Fruit fly (Drosophila melanogaster) whole organism, embryonic: ENCODE results near the gene Cyp4ac1.

Source experiments
- Atf3 ChIP-seq: fragments of 200-800 bp; sonication (Bioruptor generic); optimal IDR thresholded peaks from 3 replicates; lab custom pipeline; 2016; ENCODE audit warnings: missing biosample characterization, missing genetic modification characterization
- Bdp1 ChIP-seq: fragments of 200-800 bp; sonication (Bioruptor generic); optimal IDR thresholded peaks from 3 replicates; lab custom pipeline; 2016; ENCODE audit warnings: missing biosample characterization, missing genetic modification characterization
- Bgb ChIP-seq: fragments of 200-800 bp; sonication (Bioruptor generic); IDR thresholded peaks from 2 replicates; pipeline ENCODE4 v1.3.6; 2022; ENCODE audit warnings: missing biosample characterization, missing genetic modification characterization; ENCODE audit not compliant: partially characterized antibody
- BtbVII ChIP-seq: fragments of 200-800 bp; sonication (Bioruptor generic); optimal IDR thresholded peaks from 3 replicates; lab custom pipeline; 2017; ENCODE audit warnings: missing biosample characterization, mild to moderate bottlenecking, missing genetic modification characterization
- CG10147 ChIP-seq: fragments of 200-800 bp; sonication (Bioruptor generic); optimal IDR thresholded peaks from 2 replicates; lab custom pipeline; 2019; ENCODE audit warnings: missing biosample characterization, mild to moderate bottlenecking, missing genetic modification characterization, moderate library complexity
- CG10267 ChIP-seq: fragments of 200-800 bp; sonication (Bioruptor generic); optimal IDR thresholded peaks from 2 replicates; lab custom pipeline; 2018; ENCODE audit warnings: missing biosample characterization, mild to moderate bottlenecking, missing genetic modification characterization, moderate library complexity
- CG10431 ChIP-seq: fragments of 200-800 bp; sonication (Bioruptor generic); optimal IDR thresholded peaks from 3 replicates; lab custom pipeline; 2018; ENCODE audit warnings: missing biosample characterization, mild to moderate bottlenecking, missing genetic modification characterization
- CG11504 ChIP-seq: fragments of 200-800 bp; sonication (Bioruptor generic); optimal IDR thresholded peaks from 3 replicates; lab custom pipeline; 2019; ENCODE audit warnings: missing biosample characterization, mild to moderate bottlenecking, missing genetic modification characterization, moderate library complexity
- CG13424 ChIP-seq: fragments of 200-800 bp; sonication (Bioruptor generic); optimal IDR thresholded peaks from 2 replicates; lab custom pipeline; 2019; ENCODE audit warnings: missing biosample characterization, mild to moderate bottlenecking, missing genetic modification characterization, moderate library complexity
- CG13624 ChIP-seq: fragments of 200-800 bp; sonication (Bioruptor generic); optimal IDR thresholded peaks from 2 replicates; lab custom pipeline; 2016; ENCODE audit warnings: missing biosample characterization, missing genetic modification characterization
- CG14014 ChIP-seq: fragments of 200-800 bp; sonication (Bioruptor generic); IDR thresholded peaks from 2 replicates; pipeline ENCODE4 v1.3.6; 2022; ENCODE audit warnings: missing biosample characterization, missing genetic modification characterization
- CG14965 ChIP-seq: fragments of 200-800 bp; sonication (Bioruptor generic); optimal IDR thresholded peaks from 2 replicates; lab custom pipeline; 2016; ENCODE audit warnings: missing biosample characterization, missing genetic modification characterization, borderline replicate concordance
- CG15601 ChIP-seq: fragments of 200-800 bp; sonication (Bioruptor generic); optimal IDR thresholded peaks from 3 replicates; lab custom pipeline; 2019; ENCODE audit warnings: missing biosample characterization, mild to moderate bottlenecking, missing genetic modification characterization, moderate library complexity
- CG17385 ChIP-seq: fragments of 200-800 bp; sonication (Bioruptor generic); optimal IDR thresholded peaks from 3 replicates; lab custom pipeline; 2018; ENCODE audit warnings: missing biosample characterization, mild to moderate bottlenecking, missing genetic modification characterization
- CG17829 ChIP-seq: fragments of 200-800 bp; optimal IDR thresholded peaks from 2 replicates; lab custom pipeline; 2019; ENCODE audit warnings: missing biosample characterization, mild to moderate bottlenecking, missing genetic modification characterization, moderate library complexity
- CG4360 ChIP-seq: fragments of 200-800 bp; sonication (Bioruptor generic); IDR thresholded peaks from 2 replicates; pipeline ENCODE4 v1.3.6; 2022; ENCODE audit warnings: missing biosample characterization, missing genetic modification characterization
- CG4707 ChIP-seq: fragments of 200-800 bp; sonication (Bioruptor generic); optimal IDR thresholded peaks from 2 replicates; lab custom pipeline; 2018; ENCODE audit warnings: missing biosample characterization, mild to moderate bottlenecking, missing genetic modification characterization, moderate library complexity
- CG6254 ChIP-seq: fragments of 200-800 bp; sonication (Bioruptor generic); optimal IDR thresholded peaks from 3 replicates; lab custom pipeline; 2017; ENCODE audit warnings: mild to moderate bottlenecking, missing biosample characterization, missing genetic modification reagents, missing genetic modification characterization
- HLH4C ChIP-seq: fragments of 200-800 bp; sonication (Bioruptor generic); IDR thresholded peaks from 3 replicates; pipeline ENCODE4 v1.3.6; 2022; ENCODE audit warnings: missing biosample characterization, missing genetic modification characterization; ENCODE audit not compliant: partially characterized antibody
- Hmr ChIP-seq: fragments of 200-800 bp; sonication (Bioruptor generic); optimal IDR thresholded peaks from 3 replicates; lab custom pipeline; 2017; ENCODE audit warnings: mild to moderate bottlenecking, missing biosample characterization, missing genetic modification reagents, missing genetic modification characterization
- Hsf ChIP-seq: fragments of 200-800 bp; sonication (Bioruptor generic); optimal IDR thresholded peaks from 3 replicates; lab custom pipeline; 2016; ENCODE audit warnings: missing biosample characterization, missing genetic modification characterization
- Jarid2 ChIP-seq: fragments of 200-800 bp; sonication (Bioruptor generic); optimal IDR thresholded peaks from 3 replicates; lab custom pipeline; 2017; ENCODE audit warnings: mild to moderate bottlenecking, missing biosample characterization, missing genetic modification reagents, missing genetic modification characterization
- NC2α ChIP-seq: fragments of 200-800 bp; sonication (Bioruptor generic); optimal IDR thresholded peaks from 2 replicates; lab custom pipeline; 2016; ENCODE audit warnings: missing biosample characterization, missing genetic modification characterization
- Optix ChIP-seq: fragments of 200-800 bp; sonication (Bioruptor generic); IDR thresholded peaks from 3 replicates; pipeline ENCODE4 v1.3.6; 2022; ENCODE audit warnings: missing biosample characterization, missing genetic modification characterization
- Rfx ChIP-seq: fragments of 200-800 bp; sonication (Bioruptor generic); IDR thresholded peaks from 2 replicates; pipeline ENCODE4 v1.3.6; 2022; ENCODE audit warnings: missing biosample characterization, missing genetic modification characterization
- Six4 ChIP-seq: fragments of 200-800 bp; sonication (Bioruptor generic); optimal IDR thresholded peaks from 2 replicates; lab custom pipeline; 2016; ENCODE audit warnings: missing biosample characterization, missing genetic modification characterization
- Sox100B ChIP-seq: fragments of 200-800 bp; sonication (Bioruptor generic); optimal IDR thresholded peaks from 3 replicates; lab custom pipeline; 2018; ENCODE audit warnings: missing biosample characterization, mild to moderate bottlenecking, missing genetic modification characterization
- bsh ChIP-seq, 2 experiments: fragments of 200-800 bp; sonication (Bioruptor generic); optimal IDR thresholded peaks; 2 replicates each; lab custom pipeline; 2017 to 2018; ENCODE audit warnings: mild to moderate bottlenecking in 2 of 2, missing biosample characterization in 2 of 2, missing genetic modification characterization in 2 of 2, moderate library complexity in 1 of 2
- cg ChIP-seq: fragments of 200-800 bp; sonication (Bioruptor generic); optimal IDR thresholded peaks from 3 replicates; lab custom pipeline; 2019; ENCODE audit warnings: missing biosample characterization, mild to moderate bottlenecking, missing genetic modification characterization, moderate library complexity
- ci ChIP-seq: fragments of 200-800 bp; sonication (Bioruptor generic); IDR thresholded peaks from 3 replicates; pipeline ENCODE4 v1.3.6; 2022; ENCODE audit warnings: missing biosample characterization, missing genetic modification characterization
- ems ChIP-seq: fragments of 200-800 bp; sonication (Bioruptor generic); optimal IDR thresholded peaks from 3 replicates; lab custom pipeline; 2016; ENCODE audit warnings: missing biosample characterization, missing genetic modification characterization
- ftz-f1 ChIP-seq: fragments of 200-800 bp; sonication (Bioruptor generic); optimal IDR thresholded peaks from 2 replicates; lab custom pipeline; 2016; ENCODE audit warnings: missing biosample characterization, missing genetic modification characterization
- gce ChIP-seq: fragments of 200-800 bp; sonication (Bioruptor generic); IDR thresholded peaks from 3 replicates; pipeline ENCODE4 v1.3.6; 2022; ENCODE audit warnings: missing biosample characterization, missing genetic modification characterization
- gsb-n ChIP-seq: fragments of 200-800 bp; sonication (Bioruptor generic); optimal IDR thresholded peaks from 3 replicates; lab custom pipeline; 2018; ENCODE audit warnings: missing biosample characterization, mild to moderate bottlenecking, missing genetic modification characterization
- hkb ChIP-seq, 2 experiments: fragments of 200-800 bp in 1 of 2; fragments of >200 bp in 1 of 2; sonication (Bioruptor generic) in 1 of 2; IDR thresholded peaks in 1 of 2; optimal IDR thresholded peaks in 1 of 2; 2 replicates each; pipeline versions ENCODE4 v1.3.6 to Lab custom; 2017 to 2022; ENCODE audit warnings: missing biosample characterization in 1 of 2, missing genetic modification characterization in 1 of 2
- ken ChIP-seq: fragments of 200-800 bp; sonication (Bioruptor generic); IDR thresholded peaks from 3 replicates; pipeline ENCODE4 v1.3.6; 2022; ENCODE audit warnings: missing biosample characterization, missing genetic modification characterization
- kni ChIP-seq: fragments of 200-800 bp; sonication (Bioruptor generic); optimal IDR thresholded peaks from 3 replicates; lab custom pipeline; 2017; ENCODE audit warnings: mild to moderate bottlenecking, missing biosample characterization, missing genetic modification reagents, missing genetic modification characterization
- lilli ChIP-seq: fragments of 200-800 bp; sonication (Bioruptor generic); optimal IDR thresholded peaks from 3 replicates; lab custom pipeline; 2016; ENCODE audit warnings: missing biosample characterization, missing genetic modification characterization
- mirr ChIP-seq: fragments of 200-800 bp; sonication (Bioruptor generic); optimal IDR thresholded peaks from 3 replicates; lab custom pipeline; 2018; ENCODE audit warnings: missing biosample characterization, mild to moderate bottlenecking, missing genetic modification characterization
- nerfin-1 ChIP-seq: fragments of 200-800 bp; sonication (Bioruptor generic); optimal IDR thresholded peaks from 3 replicates; lab custom pipeline; 2019; ENCODE audit warnings: missing biosample characterization, mild to moderate bottlenecking, missing genetic modification characterization, moderate library complexity
- nom ChIP-seq: fragments of 200-800 bp; sonication (Bioruptor generic); optimal IDR thresholded peaks from 2 replicates; lab custom pipeline; 2017; ENCODE audit warnings: missing biosample characterization, missing genetic modification characterization, mild to moderate bottlenecking, moderate library complexity, missing genetic modification reagents
- odd ChIP-seq: fragments of 200-800 bp; sonication (Bioruptor generic); optimal IDR thresholded peaks from 2 replicates; lab custom pipeline; 2017; ENCODE audit warnings: missing biosample characterization, mild to moderate bottlenecking, missing genetic modification characterization
- onecut ChIP-seq: fragments of 200-800 bp; sonication (Bioruptor generic); IDR thresholded peaks from 2 replicates; pipeline ENCODE4 v1.3.6; 2022; ENCODE audit warnings: missing biosample characterization, missing genetic modification characterization
- sna ChIP-seq: fragments of 200-800 bp; sonication (Bioruptor generic); IDR thresholded peaks from 2 replicates; pipeline ENCODE4 v1.3.6; 2022; ENCODE audit warnings: missing biosample characterization, missing genetic modification characterization; ENCODE audit not compliant: partially characterized antibody
- sqz ChIP-seq: fragments of 200-800 bp; sonication (Bioruptor generic); optimal IDR thresholded peaks from 3 replicates; lab custom pipeline; 2018; ENCODE audit warnings: missing biosample characterization, mild to moderate bottlenecking, missing genetic modification characterization
- unpg ChIP-seq: fragments of 200-800 bp; sonication (Bioruptor generic); optimal IDR thresholded peaks from 3 replicates; lab custom pipeline; 2018; ENCODE audit warnings: missing biosample characterization, mild to moderate bottlenecking, missing genetic modification characterization, moderate library complexity
- vfl ChIP-seq: fragments of 200-800 bp; sonication (Bioruptor generic); optimal IDR thresholded peaks from 2 replicates; lab custom pipeline; 2016; ENCODE audit warnings: missing biosample characterization, missing genetic modification characterization
- zen2 ChIP-seq: fragments of 200-800 bp; sonication (Bioruptor generic); IDR thresholded peaks from 3 replicates; pipeline ENCODE4 v1.3.6; 2022; ENCODE audit warnings: missing biosample characterization, missing genetic modification characterization; ENCODE audit not compliant: partially characterized antibody

The Cyp4ac1 gene

DNA sequence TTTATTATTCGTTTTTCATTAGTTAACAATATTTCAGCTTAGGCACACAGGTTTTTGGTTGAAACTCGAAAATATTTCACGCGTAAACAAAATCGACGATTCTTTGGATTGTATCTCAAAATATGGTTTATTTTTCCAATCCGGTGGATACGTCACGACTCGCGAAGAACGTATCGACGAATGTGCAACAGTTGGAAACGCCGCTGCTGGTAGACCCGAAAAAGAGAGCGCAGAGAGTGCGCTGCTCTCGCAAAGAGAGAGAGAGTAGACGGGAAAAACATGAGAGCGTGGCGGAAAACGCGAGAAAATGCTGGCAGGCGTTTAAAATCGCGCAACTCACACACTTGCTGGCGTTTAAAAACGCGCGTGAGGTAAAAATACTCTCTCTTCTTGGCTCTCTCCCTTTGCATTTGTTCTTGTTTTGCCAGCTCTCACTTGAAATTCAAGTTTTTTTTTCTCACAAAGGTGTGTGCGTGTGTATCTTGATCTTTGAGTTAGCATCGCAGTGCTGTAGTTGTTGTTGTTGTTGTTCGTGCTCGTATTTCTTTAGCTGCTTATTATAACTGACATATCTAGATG, 26.5 kb upstream of the Cyp4ac1 start (continued):
- TF ChIP-seq Jarid2 (GFP tag; lab: Kevin White, UChicago) = peak; percentile 93
- peak; percentile 52; the same call in 1 of the 2 replicates for TF ChIP-seq onecut
- peak; percentile 20 for TF ChIP-seq CG13624 (GFP tag; lab: Kevin White, UChicago)
- TF ChIP-seq hkb (optimal IDR thresholded peaks at IDR 0.05; lab: Kevin White, UChicago) = no peak
- peak; percentile 61 for TF ChIP-seq hkb (GFP tag; IDR thresholded peaks at IDR 0.05; lab: Robert Waterston, UW)
- TF ChIP-seq CG17385 (GFP tag; lab: Kevin White, UChicago) = peak; percentile 59
- TF ChIP-seq Optix = no peak
- TF ChIP-seq CG14014 (GFP tag; lab: Robert Waterston, UW) = peak; percentile 39; the same call in 1 of the 2 replicates
- peak; percentile 23 for TF ChIP-seq gsb-n
- TF ChIP-seq CG4360 (GFP tag; lab: Robert Waterston, UW) = peak; percentile 96
- TF ChIP-seq CG13424 (tag; lab: Kevin White, UChicago) = no peak
- TF ChIP-seq bsh (GFP tag; optimal IDR thresholded peaks at IDR 0.05; lab: Kevin White, UChicago) = peak in 1 of 2 experiments; percentile 66
- TF ChIP-seq unpg (GFP tag; lab: Kevin White, UChicago) = peak; percentile 2
- TF ChIP-seq CG10431 (GFP tag; lab: Kevin White, UChicago) = peak; percentile 41
- TF ChIP-seq HLH4C (GFP tag; lab: Robert Waterston, UW) = 0 out of 3 replicates have a peak, but pooled peaks have one; percentile 14
- TF ChIP-seq Six4 (GFP tag; lab: Kevin White, UChicago) = peak; percentile 10
- TF ChIP-seq zen2 = peak; percentile 79
- peak; percentile 99 for TF ChIP-seq sqz (GFP tag; lab: Kevin White, UChicago)
- no peak for TF ChIP-seq CG14965
- no peak for TF ChIP-seq NC2α (GFP tag; lab: Kevin White, UChicago)
- TF ChIP-seq ems (GFP tag; lab: Kevin White, UChicago) = peak; percentile 11
- peak; percentile 13 for TF ChIP-seq odd (GFP tag; lab: Kevin White, UChicago)
- peak; percentile 12; the same call in 1 of the 3 replicates for TF ChIP-seq ken (GFP tag; lab: Robert Waterston, UW)
- TF ChIP-seq CG10267 = peak; percentile 8
- TF ChIP-seq Sox100B (GFP tag; lab: Kevin White, UChicago) = no peak
- TF ChIP-seq CG4707 (GFP tag; lab: Kevin White, UChicago) = peak; percentile 25
- peak; percentile 81 for TF ChIP-seq cg
- TF ChIP-seq lilli = peak; percentile 10
- peak; percentile 13 for TF ChIP-seq vfl (GFP tag; lab: Kevin White, UChicago)
- TF ChIP-seq CG17829 (tag; lab: Kevin White, UChicago) = peak; percentile 10
- TF ChIP-seq BtbVII (GFP tag; lab: Kevin White, UChicago) = peak; percentile 32
- TF ChIP-seq Hsf (GFP tag; lab: Kevin White, UChicago) = no peak
- peak; percentile 88 for TF ChIP-seq kni (GFP tag; lab: Kevin White, UChicago)
- TF ChIP-seq gce = 0 out of 3 replicates have a peak, but pooled peaks have one; percentile 49
- peak; percentile 31 for TF ChIP-seq nerfin-1
- TF ChIP-seq Hmr (GFP tag; lab: Kevin White, UChicago) = peak; percentile 25
- TF ChIP-seq CG11504 = peak; percentile 47
- TF ChIP-seq CG15601 (tag; lab: Kevin White, UChicago) = peak; percentile 36
- TF ChIP-seq CG6254 (GFP tag; lab: Kevin White, UChicago) = peak; percentile 36
- peak; percentile 64; the same call in 1 of the 3 replicates for TF ChIP-seq ci (GFP tag; lab: Robert Waterston, UW)
- TF ChIP-seq mirr (GFP tag; lab: Kevin White, UChicago) = peak; percentile 15
- TF ChIP-seq Rfx (GFP tag; lab: Robert Waterston, UW) = peak; percentile 14; the same call in 1 of the 2 replicates
- TF ChIP-seq Atf3 (GFP tag; lab: Kevin White, UChicago) = no peak
- peak; percentile 69 for TF ChIP-seq sna
- peak; percentile 14 for TF ChIP-seq ftz-f1 (GFP tag; lab: Kevin White, UChicago)
- peak; percentile 61 for TF ChIP-seq nom (GFP tag; lab: Kevin White, UChicago)
- no peak for TF ChIP-seq CG10147 (GFP tag; lab: Kevin White, UChicago)
- peak; percentile 43; the same call in 1 of the 2 replicates for TF ChIP-seq Bgb
- no peak for TF ChIP-seq Bdp1
